Worm (Caenorhabditis elegans) whole organism, mixed stage, embryonic: ENCODE measurements around the gene Y54G2A.10.

Source experiments
- blmp-1 ChIP-seq: fragments of 150-350 bp; optimal IDR thresholded peaks from 2 replicates; lab custom pipeline; 2014; ENCODE audit warnings: missing biosample characterization, missing genetic modification characterization
- ces-1 ChIP-seq: fragments of 150-350 bp; optimal IDR thresholded peaks from 2 replicates; lab custom pipeline; 2014; ENCODE audit warnings: missing biosample characterization, missing genetic modification reagents, missing genetic modification characterization
- elt-3 ChIP-seq: fragments of 150-350 bp; optimal IDR thresholded peaks from 2 replicates; lab custom pipeline; 2014; ENCODE audit warnings: missing biosample characterization, missing genetic modification characterization
- mep-1 ChIP-seq: fragments of 150-350 bp; optimal IDR thresholded peaks from 2 replicates; lab custom pipeline; 2017; ENCODE audit warnings: missing biosample characterization, missing genetic modification reagents, missing genetic modification characterization, inconsistent platforms
- nhr-12 ChIP-seq: fragments of 150-350 bp; optimal IDR thresholded peaks from 2 replicates; lab custom pipeline; 2014; ENCODE audit warnings: missing biosample characterization, missing genetic modification characterization
- nhr-2 ChIP-seq: fragments of 150-350 bp; optimal IDR thresholded peaks from 2 replicates; lab custom pipeline; 2014; ENCODE audit warnings: missing biosample characterization, missing genetic modification characterization
- nhr-237 ChIP-seq: fragments of 150-350 bp; optimal IDR thresholded peaks from 2 replicates; lab custom pipeline; 2014; ENCODE audit warnings: missing biosample characterization, missing genetic modification characterization
- pha-4 ChIP-seq: fragments of 150-350 bp; optimal IDR thresholded peaks from 2 replicates; lab custom pipeline; 2018; ENCODE audit warnings: missing biosample characterization, missing genetic modification reagents, missing genetic modification characterization
- snpc-4 ChIP-seq: fragments of 150-350 bp; optimal IDR thresholded peaks from 2 replicates; lab custom pipeline; 2014; ENCODE audit warnings: missing biosample characterization, missing genetic modification characterization

- no peak for TF ChIP-seq nhr-237 (tag; lab: Kevin White, UChicago)
- TF ChIP-seq blmp-1 (tag; lab: Kevin White, UChicago), result no peak
- TF ChIP-seq ces-1 (GFP tag; lab: Kevin White, UChicago), result no peak
- TF ChIP-seq nhr-2 (tag; lab: Kevin White, UChicago), result no peak
- no peak for TF ChIP-seq pha-4 (tag; lab: Kevin White, UChicago)
- TF ChIP-seq elt-3 (tag; lab: Kevin White, UChicago), result no peak
- TF ChIP-seq mep-1 (tag; lab: Kevin White, UChicago), result no peak
- no peak for TF ChIP-seq nhr-12
- TF ChIP-seq snpc-4 (tag; lab: Kevin White, UChicago), result no peak
Observed at ce11 chrIV:2773382-2773979, 26.0 kb upstream of the Y54G2A.10 start.
